Worm (Caenorhabditis elegans) whole organism, L1 larva: ENCODE results near the gene tpst-1.
A peak's percentile ranks its signal among the peaks of the same experiment; 100 is the strongest.

ENCODE experiments used
- C16A3.4 ChIP-seq: fragments of 150-350 bp; optimal IDR thresholded peaks from 2 replicates; lab custom pipeline; 2014; ENCODE audit warnings: missing biosample characterization, missing genetic modification characterization
- aha-1 ChIP-seq: fragments of 150-350 bp; optimal IDR thresholded peaks from 2 replicates; lab custom pipeline; 2014; ENCODE audit warnings: missing biosample characterization, missing genetic modification characterization
- ceh-82 ChIP-seq, 3 experiments: fragments of 150-350 bp in 1 of 3; sonication (generic microtip) in 2 of 3; optimal IDR thresholded peaks; 2 replicates each; lab custom pipeline; 2014 to 2017; ENCODE audit warnings: missing biosample characterization in 3 of 3, missing genetic modification characterization in 3 of 3
- ceh-88 ChIP-seq: fragments of 200-800 bp; sonication (Bioruptor generic); IDR thresholded peaks from 2 replicates; pipeline ENCODE4 v1.3.6; 2022; ENCODE audit warnings: missing genetic modification characterization, missing compliant biosample characterization
- ces-1 ChIP-seq: fragments of 150-350 bp; optimal IDR thresholded peaks from 2 replicates; lab custom pipeline; 2014; ENCODE audit warnings: missing biosample characterization, missing genetic modification reagents, missing genetic modification characterization
- dpl-1 ChIP-seq, 3 experiments: fragments of 150-350 bp in 2 of 3; sonication (generic microtip) in 1 of 3; optimal IDR thresholded peaks; 2 replicates each; lab custom pipeline; 2014 to 2017; ENCODE audit warnings: missing biosample characterization in 3 of 3, missing genetic modification characterization in 3 of 3, missing genetic modification reagents in 3 of 3
- dsc-1 ChIP-seq: sonication (generic microtip); optimal IDR thresholded peaks from 2 replicates; lab custom pipeline; 2016; ENCODE audit warnings: mild to moderate bottlenecking, missing genetic modification characterization, missing compliant biosample characterization
- efl-1 ChIP-seq, 4 experiments: fragments of 150-350 bp; optimal IDR thresholded peaks in 3 of 4; peaks in 1 of 4; 1 replicate in 1 of 4; 2 replicates in 3 of 4; lab custom pipeline; 2014; ENCODE audit warnings: missing biosample characterization in 2 of 4, missing genetic modification characterization in 2 of 4, missing genetic modification reagents in 2 of 4
- egl-13 ChIP-seq: sonication (generic microtip); optimal IDR thresholded peaks from 2 replicates; lab custom pipeline; 2016; ENCODE audit warnings: missing genotype, missing genetic modification reagents, missing genetic modification characterization, missing compliant biosample characterization
- egl-27 ChIP-seq, 2 experiments: fragments of 150-350 bp in 1 of 2; sonication (generic microtip); optimal IDR thresholded peaks; 3 replicates each; lab custom pipeline; 2017 to 2018; ENCODE audit warnings: missing biosample characterization in 2 of 2, missing genetic modification characterization in 2 of 2, missing genetic modification reagents in 2 of 2
- elt-2 ChIP-seq: sonication (generic microtip); optimal IDR thresholded peaks from 2 replicates; lab custom pipeline; 2016; ENCODE audit warnings: missing genetic modification characterization, mild to moderate bottlenecking, inconsistent platforms, missing compliant biosample characterization, missing genetic modification reagents
- elt-3 ChIP-seq, 6 experiments: fragments of 150-350 bp in 1 of 6; sonication (generic microtip); optimal IDR thresholded peaks; 2 replicates each; lab custom pipeline; 2017 to 2018; ENCODE audit warnings: missing biosample characterization in 6 of 6, missing genetic modification characterization in 6 of 6, inconsistent platforms in 1 of 6
- fkh-10 ChIP-seq: sonication (generic microtip); optimal IDR thresholded peaks from 2 replicates; lab custom pipeline; 2017; ENCODE audit warnings: missing biosample characterization, missing genetic modification reagents, missing genetic modification characterization
- hlh-4 ChIP-seq: sonication (generic microtip); optimal IDR thresholded peaks from 2 replicates; lab custom pipeline; 2016; ENCODE audit warnings: mild to moderate bottlenecking, missing genetic modification characterization, missing compliant biosample characterization
- irx-1 ChIP-seq: sonication (generic microtip); optimal IDR thresholded peaks from 2 replicates; lab custom pipeline; 2016; ENCODE audit warnings: missing genetic modification characterization, missing compliant biosample characterization
- isw-1 ChIP-seq: fragments of 200-800 bp; sonication (Bioruptor generic); IDR thresholded peaks from 2 replicates; pipeline ENCODE4 v1.3.6; 2022; ENCODE audit warnings: missing genetic modification characterization, missing compliant biosample characterization
- lin-13 ChIP-seq: fragments of 150-350 bp; optimal IDR thresholded peaks from 2 replicates; lab custom pipeline; 2014; ENCODE audit warnings: missing biosample characterization, missing genetic modification reagents, missing genetic modification characterization
- lin-14 ChIP-seq: fragments of 200-800 bp; sonication (Bioruptor generic); optimal IDR thresholded peaks from 2 replicates; lab custom pipeline; 2018; ENCODE audit warnings: mild to moderate bottlenecking, missing genetic modification characterization, moderate library complexity, missing compliant biosample characterization
- lin-35 ChIP-seq, 2 experiments: fragments of 150-350 bp; optimal IDR thresholded peaks; 2 replicates each; lab custom pipeline; 2014; ENCODE audit warnings: missing biosample characterization in 2 of 2, missing genetic modification characterization in 2 of 2, missing genetic modification reagents in 2 of 2
- lin-39 ChIP-seq: fragments of 150-350 bp; optimal IDR thresholded peaks from 2 replicates; lab custom pipeline; 2014; ENCODE audit warnings: missing biosample characterization, missing genetic modification reagents, missing genetic modification characterization
- lir-3 ChIP-seq: sonication (generic microtip); optimal IDR thresholded peaks from 2 replicates; lab custom pipeline; 2016; ENCODE audit warnings: mild to moderate bottlenecking, missing genetic modification characterization, moderate library complexity, missing compliant biosample characterization; ENCODE audit not compliant: poor library complexity
- mdl-1 ChIP-seq, 2 experiments: fragments of 150-350 bp; optimal IDR thresholded peaks; 2 replicates each; lab custom pipeline; 2014 to 2017; ENCODE audit warnings: missing biosample characterization in 2 of 2, missing genetic modification characterization in 2 of 2, inconsistent platforms in 1 of 2
- mef-2 ChIP-seq: fragments of 150-350 bp; optimal IDR thresholded peaks from 2 replicates; lab custom pipeline; 2014; ENCODE audit warnings: missing biosample characterization, missing genetic modification characterization
- nhr-11 ChIP-seq: fragments of 150-350 bp; optimal IDR thresholded peaks from 2 replicates; lab custom pipeline; 2014; ENCODE audit warnings: missing biosample characterization, missing genetic modification characterization
- nhr-12 ChIP-seq: sonication (generic microtip); optimal IDR thresholded peaks from 2 replicates; lab custom pipeline; 2017; ENCODE audit warnings: missing biosample characterization, missing genetic modification characterization
- nhr-237 ChIP-seq: fragments of 150-350 bp; optimal IDR thresholded peaks from 2 replicates; lab custom pipeline; 2014; ENCODE audit warnings: missing biosample characterization, missing genetic modification characterization
- nhr-28 ChIP-seq: fragments of 150-350 bp; optimal IDR thresholded peaks from 2 replicates; lab custom pipeline; 2014; ENCODE audit warnings: missing biosample characterization, missing genetic modification characterization
- nhr-47 ChIP-seq: sonication (generic microtip); optimal IDR thresholded peaks from 2 replicates; lab custom pipeline; 2016; ENCODE audit warnings: mild to moderate bottlenecking, missing genetic modification characterization, moderate library complexity, missing compliant biosample characterization
- nhr-71 ChIP-seq: sonication (generic microtip); optimal IDR thresholded peaks from 2 replicates; lab custom pipeline; 2016; ENCODE audit warnings: mild to moderate bottlenecking, missing genetic modification characterization, moderate library complexity, missing compliant biosample characterization
- nhr-77 ChIP-seq: fragments of 150-350 bp; optimal IDR thresholded peaks from 2 replicates; lab custom pipeline; 2014; ENCODE audit warnings: missing biosample characterization, missing genetic modification characterization
- nhr-84 ChIP-seq: sonication (generic microtip); optimal IDR thresholded peaks from 2 replicates; lab custom pipeline; 2017; ENCODE audit warnings: missing biosample characterization, missing genetic modification characterization
- nhr-85 ChIP-seq: sonication (generic microtip); peaks from one replicate; lab custom pipeline; 2016; ENCODE audit warnings: missing genetic modification characterization, inconsistent platforms, missing compliant biosample characterization
- pag-3 ChIP-seq: sonication (generic microtip); optimal IDR thresholded peaks from 2 replicates; lab custom pipeline; 2017; ENCODE audit warnings: missing genetic modification characterization, mild to moderate bottlenecking, missing compliant biosample characterization, antibody characterized with exemption, borderline replicate concordance; ENCODE audit not compliant: insufficient read depth
- sup-37 ChIP-seq: fragments of 200-800 bp; sonication (Bioruptor generic); optimal IDR thresholded peaks from 2 replicates; lab custom pipeline; 2018; ENCODE audit warnings: mild to moderate bottlenecking, missing genetic modification characterization, missing compliant biosample characterization
- unc-130 ChIP-seq: fragments of 150-350 bp; optimal IDR thresholded peaks from 2 replicates; lab custom pipeline; 2017; ENCODE audit warnings: missing biosample characterization, missing genetic modification characterization, inconsistent platforms
- unc-86 ChIP-seq: sonication (generic microtip); optimal IDR thresholded peaks from 2 replicates; lab custom pipeline; 2016; ENCODE audit warnings: missing genetic modification characterization, missing compliant biosample characterization
- unc-98 ChIP-seq: fragments of 200-800 bp; sonication (Bioruptor generic); IDR thresholded peaks from 2 replicates; pipeline ENCODE4 v1.3.6; 2022; ENCODE audit warnings: missing genetic modification characterization, missing compliant biosample characterization
- vab-15 ChIP-seq: sonication (generic microtip); optimal IDR thresholded peaks from 2 replicates; lab custom pipeline; 2017; ENCODE audit warnings: missing genotype, mild to moderate bottlenecking, missing genetic modification characterization, missing compliant biosample characterization
- xbp-1 ChIP-seq: sonication (generic microtip); optimal IDR thresholded peaks from 2 replicates; lab custom pipeline; 2016; ENCODE audit warnings: missing genetic modification characterization, missing compliant biosample characterization
- ztf-11 ChIP-seq, 2 experiments: sonication (generic microtip); optimal IDR thresholded peaks; 2 replicates each; lab custom pipeline; 2016 to 2017; ENCODE audit warnings: missing genetic modification characterization in 2 of 2, missing biosample characterization in 1 of 2, missing compliant biosample characterization in 1 of 2

Gene tpst-1

DNA sequence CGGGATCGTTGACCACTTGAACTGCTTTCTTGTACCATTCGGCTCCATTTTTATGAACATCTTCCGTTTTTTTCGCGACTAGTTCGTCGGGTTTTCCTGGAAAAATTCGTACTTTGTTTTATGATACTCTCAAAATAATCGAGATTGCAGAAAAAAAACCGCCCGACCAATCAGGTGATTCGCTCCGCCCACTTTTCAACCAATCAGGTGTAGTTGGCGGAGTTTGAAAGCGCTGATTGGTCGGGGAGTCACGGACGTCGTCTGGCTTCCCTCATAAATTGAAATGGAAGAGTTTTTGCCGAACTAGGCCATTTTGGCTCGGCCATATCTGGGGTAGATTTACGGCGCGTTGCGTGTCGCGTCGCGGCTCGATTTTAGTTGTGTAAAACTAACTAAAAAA lies 9.5 kb downstream of the tpst-1 start:
- TF ChIP-seq unc-130 (tag; lab: Kevin White, UChicago) = no peak

DNA sequence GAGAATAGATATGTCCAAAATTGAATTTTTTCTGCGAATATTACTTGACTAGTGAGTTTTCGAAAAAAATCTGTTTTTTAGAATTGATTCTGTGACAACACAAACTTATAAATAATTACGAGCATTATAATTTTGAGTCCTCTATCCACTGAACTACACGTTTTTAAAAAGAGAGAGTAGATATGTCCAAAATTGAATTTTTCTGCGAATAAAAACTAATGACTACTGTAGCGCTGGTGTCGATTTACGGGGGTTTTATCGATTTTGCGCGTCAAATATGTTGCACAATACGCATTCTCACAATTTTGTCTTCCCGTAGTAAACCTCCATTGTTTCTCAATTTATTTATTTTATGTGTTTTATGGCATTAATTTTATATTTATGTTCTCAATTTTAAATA lies 10.1 kb downstream of the tpst-1 start:
- TF ChIP-seq xbp-1 (no peak), fkh-10 (no peak), lin-35 (GFP tag; optimal IDR thresholded peaks at IDR 0.05; lab: Kevin White, UChicago) (no peak), egl-27 (tag; optimal IDR thresholded peaks at IDR 0.05; lab: Kevin White, UChicago) (no peak), nhr-71 (tag; lab: Kevin White, UChicago) (no peak), lin-13 (GFP tag; lab: Kevin White, UChicago) (no peak), dsc-1 (tag; lab: Kevin White, UChicago) (no peak), elt-2 (tag; lab: Kevin White, UChicago) (no peak), mdl-1 (tag; optimal IDR thresholded peaks at IDR 0.05; lab: Kevin White, UChicago) (no peak), nhr-77 (tag; lab: Kevin White, UChicago) (no peak), isw-1 (GFP tag; lab: Robert Waterston, UW) (no peak), dpl-1 (GFP tag; optimal IDR thresholded peaks at IDR 0.05; lab: Kevin White, UChicago) (no peak), ceh-88 (GFP tag; lab: Robert Waterston, UW) (no peak), ztf-11 (tag; optimal IDR thresholded peaks at IDR 0.05; lab: Kevin White, UChicago) (no peak), nhr-11 (tag; lab: Kevin White, UChicago) (no peak), efl-1 (optimal IDR thresholded peaks at IDR 0.05; lab: Kevin White, UChicago) (no peak), efl-1 (GFP tag; optimal IDR thresholded peaks at IDR 0.05 in 1 of 2; lab: Kevin White, UChicago) (no peak)

DNA sequence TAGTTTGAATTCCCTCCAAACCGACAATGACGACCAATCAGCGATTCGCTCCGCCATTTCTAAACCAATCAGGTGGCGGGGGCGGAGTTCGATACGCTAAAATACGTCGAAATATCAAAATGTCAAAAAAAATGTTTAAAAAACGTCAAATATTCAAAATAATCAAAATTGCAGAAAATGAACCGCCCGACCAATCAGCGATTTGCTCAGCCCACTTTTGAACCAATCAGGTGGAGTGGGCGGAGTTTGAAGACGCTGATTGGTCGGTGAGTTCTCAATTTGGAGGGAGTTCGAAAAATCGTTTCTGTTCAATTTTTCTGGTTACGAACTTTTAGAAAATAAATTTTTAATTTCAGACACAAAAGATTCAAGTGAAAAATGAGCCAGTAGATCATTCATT lies 17.4 kb downstream of the tpst-1 start:
- TF ChIP-seq unc-86 (tag; lab: Kevin White, UChicago) = no peak
- TF ChIP-seq nhr-84 = no peak
- no peak for TF ChIP-seq xbp-1
- TF ChIP-seq nhr-12 (tag; lab: Kevin White, UChicago) = no peak
- TF ChIP-seq nhr-28 = no peak
- no peak for TF ChIP-seq nhr-237 (tag; lab: Kevin White, UChicago)
- TF ChIP-seq pag-3 = no peak
- TF ChIP-seq elt-3 (tag; optimal IDR thresholded peaks at IDR 0.05; lab: Kevin White, UChicago) = no peak
- TF ChIP-seq egl-13 (tag; lab: Kevin White, UChicago) = no peak
- TF ChIP-seq, all 84 proteins: peak for 0

DNA sequence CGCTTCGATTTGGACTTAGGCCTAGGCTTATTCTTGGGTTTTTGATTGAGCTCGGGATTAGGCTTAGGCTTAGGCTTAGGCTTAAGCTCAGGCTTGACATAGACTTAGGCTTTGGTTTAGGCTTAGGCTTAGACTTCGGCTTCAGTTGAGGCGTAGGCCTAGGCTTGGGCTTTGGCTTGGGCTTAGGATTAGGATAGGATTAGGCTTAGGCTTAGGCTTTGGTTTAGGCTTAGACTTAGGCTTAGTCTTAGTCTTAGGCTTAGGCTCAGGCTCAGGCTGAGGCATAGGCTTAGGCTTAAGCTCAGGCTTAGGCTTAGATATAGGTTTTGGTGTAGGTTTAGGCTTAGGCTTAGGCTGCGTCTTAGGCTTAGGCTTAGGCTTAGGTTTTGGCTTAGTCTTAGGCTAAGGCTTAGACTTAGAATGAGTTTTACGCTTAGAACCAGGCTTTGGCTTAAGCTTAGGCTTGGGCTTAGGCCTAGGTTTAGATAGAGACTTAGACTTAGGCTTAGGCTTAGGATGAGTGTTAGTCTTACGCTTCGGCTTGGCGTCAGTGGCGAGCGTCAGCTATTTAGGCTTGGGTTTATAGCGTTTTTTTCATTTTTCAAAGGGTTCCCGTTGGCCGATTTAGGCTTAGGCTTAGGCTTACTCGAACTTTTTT lies 19.4 kb downstream of the tpst-1 start:
- peak; percentile 54 for TF ChIP-seq nhr-85 (tag; lab: Kevin White, UChicago)
- no peak for TF ChIP-seq nhr-77 (tag; lab: Kevin White, UChicago)

DNA sequence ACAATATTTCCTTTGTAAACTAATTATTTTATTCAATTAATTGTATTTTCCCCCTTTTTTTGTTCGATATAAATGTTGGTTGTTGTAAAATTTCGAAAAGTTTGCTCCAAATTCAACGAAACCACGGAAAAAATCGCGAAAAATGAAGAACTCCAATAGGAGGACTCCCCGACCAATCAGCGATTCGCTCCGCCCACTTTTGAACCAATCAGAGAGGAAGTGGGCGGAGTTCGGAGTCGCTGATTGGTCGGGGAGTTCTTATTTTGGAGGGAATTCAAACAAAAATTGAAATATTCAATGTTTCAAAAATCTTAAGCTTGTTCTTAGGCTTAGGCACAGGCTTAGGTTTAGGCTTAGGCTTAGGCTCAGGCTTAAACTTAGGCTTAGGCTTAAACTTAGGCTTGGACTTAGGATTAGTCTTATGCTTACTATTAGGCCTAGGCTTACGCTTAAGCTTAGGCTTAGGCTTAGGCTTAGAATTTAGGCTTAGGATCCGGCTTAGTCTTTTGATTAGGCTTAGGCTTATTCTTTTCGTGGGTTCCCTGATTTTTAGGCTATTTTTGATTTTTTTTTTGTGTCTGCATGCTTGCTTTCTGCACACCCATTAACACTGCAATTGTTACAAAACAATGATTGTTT lies 21.6 kb downstream of the tpst-1 start:
- TF ChIP-seq lin-35 (GFP tag; optimal IDR thresholded peaks at IDR 0.05; lab: Kevin White, UChicago) (no peak), nhr-85 (tag; lab: Kevin White, UChicago) (peak; percentile 40)
- TF ChIP-seq, all 84 proteins: peak for 1

DNA sequence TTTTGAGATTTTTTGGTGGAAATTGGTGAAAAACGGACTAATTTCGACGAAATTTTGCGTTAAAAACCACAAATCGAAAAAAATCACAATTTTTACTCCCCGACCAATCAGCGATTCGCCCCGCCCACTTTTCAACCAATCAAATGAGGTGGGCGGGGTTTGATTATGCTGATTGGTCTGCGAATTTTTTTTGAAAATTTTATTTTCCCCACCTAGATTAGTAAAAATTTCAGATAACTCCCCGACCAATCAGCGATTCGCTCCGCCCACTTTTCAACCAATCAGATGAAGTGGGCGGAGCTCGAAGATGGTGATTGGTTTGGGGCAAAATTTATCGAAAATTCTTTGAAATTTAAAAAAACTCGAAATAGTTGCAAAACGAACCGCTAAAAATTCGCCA lies 22.9 kb downstream of the tpst-1 start:
- TF ChIP-seq sup-37 (no peak), irx-1 (tag; lab: Kevin White, UChicago) (no peak), aha-1 (no peak), lin-39 (tag; lab: Kevin White, UChicago) (no peak), ces-1 (GFP tag; lab: Kevin White, UChicago) (no peak), unc-98 (GFP tag; lab: Robert Waterston, UW) (no peak), vab-15 (tag; lab: Kevin White, UChicago) (no peak), hlh-4 (tag; lab: Kevin White, UChicago) (no peak), lir-3 (tag; lab: Kevin White, UChicago) (no peak), ztf-11 (tag; optimal IDR thresholded peaks at IDR 0.05; lab: Kevin White, UChicago) (no peak), mef-2 (no peak), C16A3.4 (tag; lab: Kevin White, UChicago) (no peak), ceh-82 (tag; optimal IDR thresholded peaks at IDR 0.05; lab: Kevin White, UChicago) (no peak), nhr-47 (tag; lab: Kevin White, UChicago) (no peak), lin-14 (GFP tag; lab: Kevin White, UChicago) (no peak), nhr-85 (tag; lab: Kevin White, UChicago) (no peak)
